Fruit fly (Drosophila melanogaster) whole organism, embryonic: ENCODE results near the gene CG32079.

Experiments
- Atf-2 ChIP-seq: fragments of 200-800 bp; sonication (Bioruptor generic); optimal IDR thresholded peaks from 2 replicates; lab custom pipeline; 2016; ENCODE audit warnings: missing biosample characterization, missing genetic modification characterization
- CG10543 ChIP-seq: fragments of 200-800 bp; sonication (Bioruptor generic); optimal IDR thresholded peaks from 3 replicates; lab custom pipeline; 2017; ENCODE audit warnings: missing biosample characterization, mild to moderate bottlenecking, missing genetic modification characterization, moderate library complexity
- CG11723 ChIP-seq: fragments of 200-800 bp; sonication (Bioruptor generic); optimal IDR thresholded peaks from 2 replicates; lab custom pipeline; 2017; ENCODE audit warnings: missing biosample characterization, mild to moderate bottlenecking, missing genetic modification characterization
- CG13424 ChIP-seq: fragments of 200-800 bp; sonication (Bioruptor generic); optimal IDR thresholded peaks from 2 replicates; lab custom pipeline; 2019; ENCODE audit warnings: missing biosample characterization, mild to moderate bottlenecking, missing genetic modification characterization, moderate library complexity
- CG13624 ChIP-seq: fragments of 200-800 bp; sonication (Bioruptor generic); optimal IDR thresholded peaks from 2 replicates; lab custom pipeline; 2016; ENCODE audit warnings: missing biosample characterization, missing genetic modification characterization
- CG15696 ChIP-seq: fragments of 200-800 bp; sonication (Bioruptor generic); optimal IDR thresholded peaks from 2 replicates; lab custom pipeline; 2019; ENCODE audit warnings: missing biosample characterization, mild to moderate bottlenecking, missing genetic modification characterization, moderate library complexity
- CG1603 ChIP-seq: fragments of 200-800 bp; sonication (Bioruptor generic); optimal IDR thresholded peaks from 2 replicates; lab custom pipeline; 2019; ENCODE audit warnings: missing biosample characterization, mild to moderate bottlenecking, missing genetic modification characterization, moderate library complexity
- CG18011 ChIP-seq: fragments of 200-800 bp; sonication (Bioruptor generic); optimal IDR thresholded peaks from 2 replicates; lab custom pipeline; 2017; ENCODE audit warnings: missing biosample characterization, missing genetic modification characterization, mild to moderate bottlenecking, moderate library complexity, missing genotype
- CG32767 ChIP-seq: fragments of 200-800 bp; sonication (Bioruptor generic); IDR thresholded peaks from 2 replicates; pipeline ENCODE4 v1.3.6; 2022; ENCODE audit warnings: missing biosample characterization, missing genetic modification characterization
- CG33213 ChIP-seq: fragments of 200-800 bp; sonication (Bioruptor generic); optimal IDR thresholded peaks from 3 replicates; lab custom pipeline; 2016; ENCODE audit warnings: missing biosample characterization, missing genetic modification characterization
- CG4328 ChIP-seq: fragments of 200-800 bp; sonication (Bioruptor generic); optimal IDR thresholded peaks from 3 replicates; lab custom pipeline; 2017; ENCODE audit warnings: missing biosample characterization, missing genetic modification reagents, missing genetic modification characterization
- CG6254 ChIP-seq: fragments of 200-800 bp; sonication (Bioruptor generic); optimal IDR thresholded peaks from 3 replicates; lab custom pipeline; 2017; ENCODE audit warnings: mild to moderate bottlenecking, missing biosample characterization, missing genetic modification reagents, missing genetic modification characterization
- CG7839 ChIP-seq: fragments of 200-800 bp; sonication (Bioruptor generic); optimal IDR thresholded peaks from 3 replicates; lab custom pipeline; 2018; ENCODE audit warnings: missing biosample characterization, mild to moderate bottlenecking, missing genetic modification characterization, moderate library complexity
- CG9727 ChIP-seq: fragments of 200-800 bp; sonication (Bioruptor generic); optimal IDR thresholded peaks from 3 replicates; lab custom pipeline; 2017; ENCODE audit warnings: missing biosample characterization, mild to moderate bottlenecking, missing genetic modification characterization
- D19B ChIP-seq: fragments of 200-800 bp; sonication (Bioruptor generic); optimal IDR thresholded peaks from 2 replicates; lab custom pipeline; 2017; ENCODE audit warnings: missing biosample characterization, mild to moderate bottlenecking, missing genetic modification characterization
- Drgx ChIP-seq: fragments of 200-800 bp; sonication (Bioruptor generic); IDR thresholded peaks from 2 replicates; pipeline ENCODE4 v1.3.6; 2022; ENCODE audit warnings: missing biosample characterization, missing genetic modification characterization
- ERR ChIP-seq: fragments of 200-800 bp; sonication (Bioruptor generic); optimal IDR thresholded peaks from 2 replicates; lab custom pipeline; 2016; ENCODE audit warnings: missing biosample characterization, missing genetic modification characterization
- Elba2 ChIP-seq: fragments of 200-800 bp; sonication (Bioruptor generic); optimal IDR thresholded peaks from 3 replicates; lab custom pipeline; 2016; ENCODE audit warnings: missing biosample characterization, missing genetic modification characterization
- Ets65A ChIP-seq: fragments of 200-800 bp; sonication (Bioruptor generic); peaks from one replicate; lab custom pipeline; 2016; ENCODE audit warnings: missing biosample characterization, missing genetic modification characterization
- Fer2 ChIP-seq: fragments of 200-800 bp; sonication (Bioruptor generic); optimal IDR thresholded peaks from 2 replicates; lab custom pipeline; 2018; ENCODE audit warnings: missing biosample characterization, mild to moderate bottlenecking, missing genetic modification characterization, moderate library complexity
- Hr39 ChIP-seq: fragments of >200 bp; optimal IDR thresholded peaks from 2 replicates; lab custom pipeline; 2017
- Hsf ChIP-seq: fragments of 200-800 bp; sonication (Bioruptor generic); optimal IDR thresholded peaks from 3 replicates; lab custom pipeline; 2016; ENCODE audit warnings: missing biosample characterization, missing genetic modification characterization
- MBD-R2 ChIP-seq: fragments of 200-800 bp; sonication (Bioruptor generic); IDR thresholded peaks from 2 replicates; pipeline ENCODE4 v1.3.6; 2022; ENCODE audit warnings: missing biosample characterization, missing genetic modification characterization
- Mrtf ChIP-seq: fragments of 200-800 bp; sonication (Bioruptor generic); IDR thresholded peaks from 3 replicates; pipeline ENCODE4 v1.3.6; 2022; ENCODE audit warnings: missing biosample characterization, missing genetic modification characterization
- NK7.1 ChIP-seq: fragments of 200-800 bp; sonication (Bioruptor generic); optimal IDR thresholded peaks from 3 replicates; lab custom pipeline; 2016; ENCODE audit warnings: missing biosample characterization, missing genetic modification characterization
- Oaz ChIP-seq: fragments of 200-800 bp; sonication (Bioruptor generic); IDR thresholded peaks from 2 replicates; pipeline ENCODE4 v1.3.6; 2022; ENCODE audit warnings: missing biosample characterization, missing genetic modification characterization
- Spps ChIP-seq: fragments of 200-800 bp; sonication (Bioruptor generic); optimal IDR thresholded peaks from 2 replicates; lab custom pipeline; 2018; ENCODE audit warnings: missing biosample characterization, mild to moderate bottlenecking, missing genetic modification characterization
- amos ChIP-seq: fragments of 200-800 bp; sonication (Bioruptor generic); IDR thresholded peaks from 2 replicates; pipeline ENCODE4 v1.3.6; 2022; ENCODE audit warnings: missing biosample characterization, missing genetic modification characterization; ENCODE audit not compliant: partially characterized antibody
- bsh ChIP-seq, 2 experiments: fragments of 200-800 bp; sonication (Bioruptor generic); optimal IDR thresholded peaks; 2 replicates each; lab custom pipeline; 2017 to 2018; ENCODE audit warnings: mild to moderate bottlenecking in 2 of 2, missing biosample characterization in 2 of 2, missing genetic modification characterization in 2 of 2, moderate library complexity in 1 of 2
- cad ChIP-seq: fragments of >200 bp; optimal IDR thresholded peaks from 2 replicates; lab custom pipeline; 2017; ENCODE audit warnings: missing biosample characterization, missing genetic modification characterization
- cg ChIP-seq: fragments of 200-800 bp; sonication (Bioruptor generic); optimal IDR thresholded peaks from 3 replicates; lab custom pipeline; 2019; ENCODE audit warnings: missing biosample characterization, mild to moderate bottlenecking, missing genetic modification characterization, moderate library complexity
- corto ChIP-seq: fragments of 200-800 bp; sonication (Bioruptor generic); optimal IDR thresholded peaks from 2 replicates; lab custom pipeline; 2016; ENCODE audit warnings: missing biosample characterization, mild to moderate bottlenecking, missing genetic modification characterization, moderate library complexity
- dmrt11E ChIP-seq: fragments of 200-800 bp; sonication (Bioruptor generic); optimal IDR thresholded peaks from 3 replicates; lab custom pipeline; 2018; ENCODE audit warnings: missing biosample characterization, mild to moderate bottlenecking, missing genetic modification characterization, moderate library complexity
- h ChIP-seq: fragments of >200 bp; optimal IDR thresholded peaks from 2 replicates; lab custom pipeline; 2017
- kah ChIP-seq: fragments of 200-800 bp; sonication (Bioruptor generic); optimal IDR thresholded peaks from 2 replicates; lab custom pipeline; 2018; ENCODE audit warnings: missing biosample characterization, mild to moderate bottlenecking, missing genetic modification characterization
- lbe ChIP-seq: fragments of 200-800 bp; sonication (Bioruptor generic); optimal IDR thresholded peaks from 2 replicates; lab custom pipeline; 2016; ENCODE audit warnings: missing biosample characterization, mild to moderate bottlenecking, missing genetic modification characterization
- nom ChIP-seq: fragments of 200-800 bp; sonication (Bioruptor generic); optimal IDR thresholded peaks from 2 replicates; lab custom pipeline; 2017; ENCODE audit warnings: missing biosample characterization, missing genetic modification characterization, mild to moderate bottlenecking, moderate library complexity, missing genetic modification reagents
- otp ChIP-seq: fragments of 200-800 bp; sonication (Bioruptor generic); IDR thresholded peaks from 3 replicates; pipeline ENCODE4, ENCODE4 v1.3.6; 2022; ENCODE audit warnings: missing biosample characterization, missing genetic modification characterization
- psq ChIP-seq: fragments of 200-800 bp; sonication (Bioruptor generic); optimal IDR thresholded peaks from 2 replicates; lab custom pipeline; 2017; ENCODE audit warnings: missing biosample characterization, missing genetic modification characterization
- repo ChIP-seq: fragments of 200-800 bp; sonication (Bioruptor generic); optimal IDR thresholded peaks from 2 replicates; lab custom pipeline; 2016; ENCODE audit warnings: missing biosample characterization, missing genetic modification characterization
- schlank ChIP-seq: fragments of 200-800 bp; sonication (Bioruptor generic); optimal IDR thresholded peaks from 2 replicates; lab custom pipeline; 2018; ENCODE audit warnings: missing biosample characterization, mild to moderate bottlenecking, missing genetic modification characterization
- seq ChIP-seq: fragments of 200-800 bp; sonication (Bioruptor generic); IDR thresholded peaks from 2 replicates; pipeline ENCODE4 v1.3.6; 2022; ENCODE audit warnings: missing biosample characterization, missing genetic modification characterization
- stwl ChIP-seq: fragments of 200-800 bp; sonication (Bioruptor generic); optimal IDR thresholded peaks from 3 replicates; lab custom pipeline; 2018; ENCODE audit warnings: missing biosample characterization, mild to moderate bottlenecking, missing genetic modification characterization, moderate library complexity
- tgo ChIP-seq: fragments of 200-800 bp; sonication (Bioruptor generic); IDR thresholded peaks from 3 replicates; pipeline ENCODE4 v1.3.6; 2022; ENCODE audit warnings: missing biosample characterization, missing genetic modification characterization
- vnd ChIP-seq: fragments of 200-800 bp; sonication (Bioruptor generic); IDR thresholded peaks from 3 replicates; pipeline ENCODE4 v1.3.6; 2022; ENCODE audit warnings: missing biosample characterization, missing genetic modification characterization; ENCODE audit not compliant: partially characterized antibody

CG32079 gene

DNA sequence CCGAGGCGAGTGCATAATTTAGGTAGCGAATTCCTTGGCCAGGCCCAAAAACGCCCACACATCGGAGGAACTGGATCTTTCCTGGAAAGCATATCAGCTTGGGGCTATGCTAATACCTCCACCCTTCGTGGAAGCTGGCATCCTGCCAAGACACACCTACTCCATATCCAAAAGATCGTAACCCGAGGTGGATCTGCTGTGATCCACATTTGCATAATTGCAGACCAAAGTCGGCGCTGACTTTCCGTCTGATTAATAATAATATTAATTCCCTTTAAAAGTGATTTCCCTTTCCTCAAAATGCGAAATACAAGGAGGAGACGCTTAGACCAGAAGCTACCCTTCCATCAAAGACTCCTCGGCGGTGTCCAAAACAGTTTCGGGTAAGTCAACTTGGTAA is at the start of gene CG32079:
Gene CG32079 (plus strand): TSS at position 301 of the 400 bp plus-strand sequence.
- TF ChIP-seq psq (GFP tag; lab: Kevin White, UChicago) (no peak), Mrtf (GFP tag; lab: Robert Waterston, UW) (0 out of 3 replicates have a peak, but pooled peaks have one; percentile 35), CG9727 (no peak), MBD-R2 (GFP tag; lab: Robert Waterston, UW) (no peak)
- TF ChIP-seq, all 482 proteins: peak for 1

DNA sequence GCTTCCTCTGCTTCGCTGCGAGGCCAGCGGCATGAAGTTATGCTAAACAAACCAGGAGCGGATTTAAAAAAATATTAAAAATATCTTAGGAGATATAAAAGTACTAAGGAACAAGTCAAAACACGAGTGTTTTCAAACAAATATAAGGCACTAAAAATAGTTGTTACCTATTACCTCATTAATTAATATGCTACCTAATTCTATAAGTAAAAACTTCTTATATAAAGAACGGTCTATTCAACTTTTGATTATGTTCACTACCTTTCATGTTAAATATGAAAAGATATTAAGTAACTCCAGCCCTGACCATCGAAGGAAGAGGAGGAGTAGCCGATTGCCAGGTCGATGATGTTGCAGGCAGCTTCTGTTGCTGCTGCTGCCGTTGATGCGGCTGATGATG is 48.9 kb upstream of the CG32079 start:
- TF ChIP-seq bsh (GFP tag; optimal IDR thresholded peaks at IDR 0.05; lab: Kevin White, UChicago) (peak in 1 of 2 experiments; percentile 59), corto (peak; percentile 25), schlank (no peak), nom (GFP tag; lab: Kevin White, UChicago) (peak; percentile 84), Atf-2 (GFP tag; lab: Kevin White, UChicago) (no peak), Drgx (GFP tag; lab: Robert Waterston, UW) (0 out of 2 replicates have a peak, but pooled peaks have one; percentile 20), lbe (GFP tag; lab: Kevin White, UChicago) (peak; percentile 50)

DNA sequence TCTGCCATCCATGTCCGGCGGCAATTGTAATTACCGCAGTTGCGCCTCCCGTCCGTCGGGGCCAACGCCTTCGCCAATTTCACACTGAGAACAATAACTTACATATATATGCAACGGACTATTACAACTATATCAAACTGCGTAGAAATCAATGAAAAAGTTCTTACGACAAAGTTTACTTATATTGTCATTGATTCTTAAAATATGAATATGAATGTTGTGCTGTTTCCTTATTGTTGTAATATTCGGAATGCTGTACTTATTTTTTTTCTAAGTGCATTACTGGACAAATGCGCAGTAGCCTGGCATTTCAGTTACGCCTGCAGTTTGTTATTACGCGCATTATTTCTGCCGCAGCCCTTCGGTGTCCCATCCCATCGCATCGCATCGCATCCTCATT is 47.9 kb upstream of the CG32079 start:
- TF ChIP-seq nom (GFP tag; lab: Kevin White, UChicago), result peak; percentile 74
- TF ChIP-seq Oaz (GFP tag; lab: Robert Waterston, UW), result no peak
- TF ChIP-seq vnd (GFP tag; lab: Robert Waterston, UW), result 0 out of 3 replicates have a peak, but pooled peaks have one; percentile 7
- TF ChIP-seq amos (GFP tag; lab: Robert Waterston, UW), result no peak
- no peak for TF ChIP-seq CG6254 (GFP tag; lab: Kevin White, UChicago)
- no peak for TF ChIP-seq CG11723 (GFP tag; lab: Kevin White, UChicago)
- TF ChIP-seq h (lab: Kevin White, UChicago), result no peak
- TF ChIP-seq Elba2, result no peak
- TF ChIP-seq CG13424 (tag; lab: Kevin White, UChicago), result no peak
- TF ChIP-seq ERR (GFP tag; lab: Kevin White, UChicago), result no peak
- peak; percentile 63 for TF ChIP-seq lbe (GFP tag; lab: Kevin White, UChicago)
- TF ChIP-seq CG33213 (GFP tag; lab: Kevin White, UChicago), result no peak
- no peak for TF ChIP-seq CG4328 (GFP tag; lab: Kevin White, UChicago)
- no peak for TF ChIP-seq CG18011
- TF ChIP-seq kah (GFP tag; lab: Kevin White, UChicago), result no peak
- no peak for TF ChIP-seq CG15696 (tag; lab: Kevin White, UChicago)
- no peak for TF ChIP-seq Mrtf (GFP tag; lab: Robert Waterston, UW)
- TF ChIP-seq Hsf (GFP tag; lab: Kevin White, UChicago), result no peak
- TF ChIP-seq, all 482 proteins: peak for 3

DNA sequence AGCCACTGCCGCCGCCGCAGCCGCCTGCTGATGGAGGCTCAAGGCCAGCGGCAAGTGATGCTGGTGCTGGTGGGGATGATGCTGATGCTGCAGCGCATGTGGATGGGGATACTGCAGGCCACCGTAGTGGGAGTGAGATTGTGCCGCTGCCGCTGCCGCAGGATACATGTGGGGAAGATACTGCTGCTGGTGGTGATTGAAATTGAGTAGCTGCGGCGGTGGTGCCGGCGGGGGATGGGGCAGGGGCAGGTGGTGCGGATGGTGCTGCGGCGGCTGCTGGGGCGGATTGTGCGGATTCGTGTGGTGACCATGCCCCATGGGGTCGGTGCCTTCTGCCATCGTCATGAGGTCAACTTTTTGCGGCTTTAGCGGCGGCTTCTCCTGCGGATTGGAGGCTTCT is 40.8 kb upstream of the CG32079 start:
- no peak for TF ChIP-seq cg
- TF ChIP-seq repo, result no peak
- TF ChIP-seq Hr39 (lab: Kevin White, UChicago), result peak; percentile 55
- no peak for TF ChIP-seq NK7.1
- no peak for TF ChIP-seq dmrt11E (tag; lab: Kevin White, UChicago)
- TF ChIP-seq CG9727, result no peak
- TF ChIP-seq Fer2 (tag; lab: Kevin White, UChicago), result no peak
- TF ChIP-seq Ets65A (GFP tag; lab: Kevin White, UChicago), result peak; percentile 15

DNA sequence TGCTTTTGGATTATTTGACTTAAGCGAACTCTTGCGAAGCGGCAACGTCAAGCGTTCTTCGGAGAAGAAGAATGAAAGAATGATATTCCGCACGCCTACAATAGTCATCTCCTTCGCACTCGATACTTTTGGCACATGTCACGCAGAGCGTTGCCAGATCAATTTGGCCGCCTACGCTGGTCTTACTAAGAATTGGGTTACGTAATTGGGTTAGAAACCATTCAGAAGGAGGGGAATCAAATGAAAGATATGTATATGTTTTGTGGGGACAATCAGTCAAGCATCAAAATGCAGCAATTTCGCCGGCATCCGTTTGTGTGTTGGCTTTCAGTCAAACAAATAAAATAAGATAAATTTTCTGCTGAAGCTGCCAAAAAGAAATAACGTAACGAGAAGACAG is 39.8 kb upstream of the CG32079 start:
- no peak for TF ChIP-seq cg
- no peak for TF ChIP-seq CG13624 (GFP tag; lab: Kevin White, UChicago)
- no peak for TF ChIP-seq CG7839 (tag; lab: Kevin White, UChicago)
- no peak for TF ChIP-seq CG1603
- TF ChIP-seq Spps, result no peak
- TF ChIP-seq seq (GFP tag; lab: Robert Waterston, UW), result no peak
- TF ChIP-seq Ets65A (GFP tag; lab: Kevin White, UChicago), result no peak
- TF ChIP-seq cad, result no peak
- TF ChIP-seq stwl (tag; lab: Kevin White, UChicago), result peak; percentile 63
- TF ChIP-seq CG32767 (GFP tag; lab: Robert Waterston, UW), result no peak
- TF ChIP-seq tgo (GFP tag; lab: Robert Waterston, UW), result no peak
- no peak for TF ChIP-seq CG10543 (GFP tag; lab: Kevin White, UChicago)
- no peak for TF ChIP-seq otp (GFP tag; lab: Robert Waterston, UW)
- no peak for TF ChIP-seq D19B (GFP tag; lab: Kevin White, UChicago)
